Worm (Caenorhabditis elegans) whole organism, early embryonic: ENCODE data around the gene gst-26.
"Not testable (repeated sequence)": the region's sequence is repeated elsewhere in the genome, so short reads cannot be mapped to it uniquely, and the experiment has no call there.

Source experiments
- B0310.2 ChIP-seq: sonication (generic microtip); optimal IDR thresholded peaks from 2 replicates; lab custom pipeline; 2016; ENCODE audit warnings: mild to moderate bottlenecking, missing genetic modification characterization, missing compliant biosample characterization
- F13C5.2 ChIP-seq: sonication (generic microtip); optimal IDR thresholded peaks from 2 replicates; lab custom pipeline; 2017; ENCODE audit warnings: mild to moderate bottlenecking, missing genetic modification characterization, inconsistent platforms, missing compliant biosample characterization
- aly-1 ChIP-seq: sonication (generic microtip); optimal IDR thresholded peaks from 2 replicates; lab custom pipeline; 2016; ENCODE audit warnings: missing genetic modification characterization, missing compliant biosample characterization
- ama-1 ChIP-seq: fragments of 150-350 bp; optimal IDR thresholded peaks from 2 replicates; lab custom pipeline; 2014
- ceh-13 ChIP-seq: fragments of 200-800 bp; sonication (Bioruptor generic); optimal IDR thresholded peaks from 2 replicates; lab custom pipeline; 2018; ENCODE audit warnings: mild to moderate bottlenecking, missing genetic modification characterization, missing compliant biosample characterization
- ceh-36 ChIP-seq: sonication (generic microtip); optimal IDR thresholded peaks from 2 replicates; lab custom pipeline; 2016; ENCODE audit warnings: missing genetic modification characterization, inconsistent platforms, missing compliant biosample characterization
- ets-7 ChIP-seq: sonication (generic microtip); optimal IDR thresholded peaks from 2 replicates; lab custom pipeline; 2016; ENCODE audit warnings: missing genotype, missing genetic modification characterization, missing compliant biosample characterization
- flt-1 ChIP-seq: fragments of 200-800 bp; sonication (Bioruptor generic); IDR thresholded peaks from 2 replicates; pipeline ENCODE4 v1.3.6; 2022; ENCODE audit warnings: missing genetic modification characterization, missing compliant biosample characterization
- hmbx-1 ChIP-seq: sonication (generic microtip); optimal IDR thresholded peaks from 2 replicates; lab custom pipeline; 2016; ENCODE audit warnings: mild to moderate bottlenecking, missing genetic modification characterization, missing compliant biosample characterization
- hmg-4 ChIP-seq: fragments of 200-800 bp; sonication (Bioruptor generic); optimal IDR thresholded peaks from 2 replicates; lab custom pipeline; 2018; ENCODE audit warnings: mild to moderate bottlenecking, missing genetic modification characterization, missing compliant biosample characterization
- hnd-1 ChIP-seq: sonication (generic microtip); optimal IDR thresholded peaks from 2 replicates; lab custom pipeline; 2016; ENCODE audit warnings: missing genetic modification characterization, missing compliant biosample characterization
- pes-1 ChIP-seq: fragments of 200-800 bp; sonication (Bioruptor generic); IDR thresholded peaks from 2 replicates; pipeline ENCODE4 v1.3.6; 2022; ENCODE audit warnings: missing genetic modification reagents, missing genetic modification characterization, missing compliant biosample characterization
- scrt-1 ChIP-seq: fragments of 200-800 bp; sonication (Bioruptor generic); IDR thresholded peaks from 2 replicates; pipeline ENCODE4 v1.3.6; 2022; ENCODE audit warnings: missing genetic modification characterization, missing compliant biosample characterization
- sea-1 ChIP-seq: fragments of 200-800 bp; sonication (Bioruptor generic); conservative IDR thresholded peaks from 2 replicates; pipeline ENCODE4 v1.3.6; 2022; ENCODE audit warnings: missing genetic modification characterization, missing compliant biosample characterization
- tbx-11 ChIP-seq: fragments of 200-800 bp; sonication (Bioruptor generic); IDR thresholded peaks from 2 replicates; pipeline ENCODE4 v1.3.6; 2022; ENCODE audit warnings: missing genetic modification characterization, missing compliant biosample characterization
- tbx-37 ChIP-seq: fragments of 200-800 bp; sonication (Bioruptor generic); conservative IDR thresholded peaks from 2 replicates; pipeline ENCODE4 v1.3.6; 2022; ENCODE audit warnings: missing genetic modification reagents, missing genetic modification characterization, missing compliant biosample characterization
- tra-4 ChIP-seq: sonication (generic microtip); optimal IDR thresholded peaks from 2 replicates; lab custom pipeline; 2017; ENCODE audit warnings: missing genetic modification characterization, missing compliant biosample characterization

gst-26 gene

ce11 chrII:15165681-15166235 is 1.4 kb upstream of the gst-26 start, which contains the start of gene gst-27:
Gene gst-27, minus strand, starts transcription at chrII:15165731.
- peak; percentile 75 for TF ChIP-seq tbx-37 (GFP tag; lab: Robert Waterston, UW)
- TF ChIP-seq tra-4: peak; percentile 33
- peak; percentile 43 for TF ChIP-seq hmbx-1 (tag; lab: Kevin White, UChicago)
- TF ChIP-seq hnd-1: peak; percentile 79
- peak; percentile 81 for TF ChIP-seq ceh-36 (tag; lab: Kevin White, UChicago)
- peak; percentile 92 for TF ChIP-seq hmg-4 (GFP tag; lab: Kevin White, UChicago)
- peak; percentile 75 for TF ChIP-seq ceh-13 (GFP tag; lab: Kevin White, UChicago)
- peak; percentile 91 for TF ChIP-seq scrt-1
- TF ChIP-seq ets-7 (tag; lab: Kevin White, UChicago): peak; percentile 65
- TF ChIP-seq aly-1 (tag; lab: Kevin White, UChicago): peak; percentile 82
- TF ChIP-seq F13C5.2 (tag; lab: Kevin White, UChicago): peak; percentile 92
- TF ChIP-seq pes-1 (GFP tag; lab: Robert Waterston, UW): peak; percentile 88
- TF ChIP-seq ama-1: no peak
- peak; percentile 86 for TF ChIP-seq sea-1 (GFP tag; lab: Robert Waterston, UW)
- TF ChIP-seq flt-1 (GFP tag; lab: Robert Waterston, UW): peak; percentile 90
- TF ChIP-seq B0310.2 (tag; lab: Kevin White, UChicago): peak; percentile 76
- peak; percentile 86 for TF ChIP-seq tbx-11 (GFP tag; lab: Robert Waterston, UW)

ce11 chrII:15158364-15158763 is 6.0 kb downstream of the gst-26 start:
- TF ChIP-seq B0310.2 (tag; lab: Kevin White, UChicago) (no peak), hmg-4 (GFP tag; lab: Kevin White, UChicago) (no peak), ceh-36 (tag; lab: Kevin White, UChicago) (peak; percentile 82)

ce11 chrII:15157880-15158279 is 6.5 kb downstream of the gst-26 start, which contains the start of gene ptr-20:
Gene ptr-20, plus strand, starts transcription at chrII:15158180.
- TF ChIP-seq ceh-36 (tag; lab: Kevin White, UChicago) (no peak), hmg-4 (GFP tag; lab: Kevin White, UChicago) (no peak), ama-1 (no peak)

ce11 chrII:15148442-15148841 is 15.9 kb downstream of the gst-26 start:
- no peak for TF ChIP-seq ceh-13 (GFP tag; lab: Kevin White, UChicago)
- no peak for TF ChIP-seq scrt-1
- TF ChIP-seq ets-7 (tag; lab: Kevin White, UChicago): no peak
- TF ChIP-seq tra-4: no peak
- TF ChIP-seq ama-1: no peak
- TF ChIP-seq hmg-4 (GFP tag; lab: Kevin White, UChicago): no peak
- TF ChIP-seq aly-1 (tag; lab: Kevin White, UChicago): no peak

- TF ChIP-seq scrt-1 (no peak), pes-1 (GFP tag; lab: Robert Waterston, UW) (no peak), sea-1 (GFP tag; lab: Robert Waterston, UW) (no peak), ceh-13 (GFP tag; lab: Kevin White, UChicago) (no peak), ets-7 (tag; lab: Kevin White, UChicago) (no peak), flt-1 (GFP tag; lab: Robert Waterston, UW) (no peak)
Observed at ce11 chrII:15145594-15145993, 18.8 kb downstream of the gst-26 start, which contains the start of gene Y53F4B.27. Gene Y53F4B.27, plus strand, starts transcription at chrII:15145894.

ce11 chrII:15143729-15144128 is 20.6 kb downstream of the gst-26 start:
- TF ChIP-seq aly-1 (tag; lab: Kevin White, UChicago): no peak
- no peak for TF ChIP-seq B0310.2 (tag; lab: Kevin White, UChicago)
- TF ChIP-seq ceh-36 (tag; lab: Kevin White, UChicago): no peak
- TF ChIP-seq tbx-11 (GFP tag; lab: Robert Waterston, UW): no peak
- TF ChIP-seq hmg-4 (GFP tag; lab: Kevin White, UChicago): no peak
- TF ChIP-seq hmbx-1 (tag; lab: Kevin White, UChicago): no peak
- TF ChIP-seq scrt-1: no peak
- TF ChIP-seq tra-4: no peak
- no peak for TF ChIP-seq ets-7 (tag; lab: Kevin White, UChicago)
- no peak for TF ChIP-seq ama-1
- TF ChIP-seq sea-1 (GFP tag; lab: Robert Waterston, UW): no peak
- TF ChIP-seq ceh-13 (GFP tag; lab: Kevin White, UChicago): no peak
- TF ChIP-seq tbx-37 (GFP tag; lab: Robert Waterston, UW): no peak
- TF ChIP-seq F13C5.2 (tag; lab: Kevin White, UChicago): no peak

ce11 chrII:15140881-15141280 is 23.5 kb downstream of the gst-26 start, which contains the start of gene Y53F4B.26:
Gene Y53F4B.26, minus strand, starts transcription at chrII:15140981.
- not testable (repeated sequence) for TF ChIP-seq B0310.2 (tag; lab: Kevin White, UChicago); tbx-37 (GFP tag; lab: Robert Waterston, UW); aly-1 (tag; lab: Kevin White, UChicago)

ce11 chrII:15135886-15136285 is 28.5 kb downstream of the gst-26 start, which contains the start of gene Y53F4B.25:
Gene Y53F4B.25, plus strand, starts transcription at chrII:15136186.
- TF ChIP-seq ama-1 (no peak), tra-4 (no peak), ceh-13 (GFP tag; lab: Kevin White, UChicago) (no peak), flt-1 (GFP tag; lab: Robert Waterston, UW) (no peak), hmg-4 (GFP tag; lab: Kevin White, UChicago) (no peak), hmbx-1 (tag; lab: Kevin White, UChicago) (no peak), hnd-1 (no peak), pes-1 (GFP tag; lab: Robert Waterston, UW) (no peak)
